Worm (Caenorhabditis elegans) whole organism, L2 larva: ENCODE measurements around the gene C34D10.5.

Experiments
- aly-2 ChIP-seq: fragments of 150-350 bp; optimal IDR thresholded peaks from 2 replicates; lab custom pipeline; 2014; ENCODE audit warnings: missing biosample characterization, missing genetic modification characterization
- ama-1 ChIP-seq: fragments of 150-350 bp; optimal IDR thresholded peaks from 2 replicates; lab custom pipeline; 2018; ENCODE audit warnings: inconsistent platforms
- ceh-82 ChIP-seq: fragments of 150-350 bp; optimal IDR thresholded peaks from 2 replicates; lab custom pipeline; 2014; ENCODE audit warnings: missing biosample characterization, missing genetic modification characterization
- nhr-77 ChIP-seq: fragments of 150-350 bp; optimal IDR thresholded peaks from 2 replicates; lab custom pipeline; 2014; ENCODE audit warnings: missing biosample characterization, missing genetic modification characterization
- skn-1 ChIP-seq: sonication (generic microtip); optimal IDR thresholded peaks from 2 replicates; lab custom pipeline; 2017; ENCODE audit warnings: missing biosample characterization, missing genetic modification characterization
- snpc-4 ChIP-seq: fragments of 150-350 bp; optimal IDR thresholded peaks from 2 replicates; lab custom pipeline; 2014; ENCODE audit warnings: missing biosample characterization, missing genetic modification characterization

ce11 chrX:8029080-8029479 lies 11.3 kb downstream of the C34D10.5 start, which contains the start of gene C34D10.1:
- TF ChIP-seq snpc-4 (tag; lab: Kevin White, UChicago) (peak; percentile 14), aly-2 (tag; lab: Kevin White, UChicago) (no peak), ama-1 (lab: Kevin White, UChicago) (peak; percentile 22), nhr-77 (tag; lab: Kevin White, UChicago) (no peak), ceh-82 (tag; lab: Kevin White, UChicago) (no peak), skn-1 (tag; lab: Kevin White, UChicago) (no peak)
